Fruit fly (Drosophila melanogaster) whole organism, embryonic: ENCODE data around the gene CG1840.

ENCODE experiments used
- ATbp ChIP-seq: fragments of 200-800 bp; sonication (Bioruptor generic); optimal IDR thresholded peaks from 2 replicates; lab custom pipeline; 2017; ENCODE audit warnings: missing biosample characterization, mild to moderate bottlenecking, missing genetic modification characterization, missing genetic modification reagents
- CG1024 ChIP-seq: fragments of 200-800 bp; sonication (Bioruptor generic); IDR thresholded peaks from 2 replicates; pipeline ENCODE4 v1.3.6; 2022; ENCODE audit warnings: missing biosample characterization, missing genetic modification characterization
- CG10366 ChIP-seq: fragments of 200-800 bp; sonication (Bioruptor generic); IDR thresholded peaks from 2 replicates; pipeline ENCODE4 v1.3.6; 2022; ENCODE audit warnings: missing biosample characterization, missing genetic modification characterization
- CG11093 ChIP-seq: fragments of 200-800 bp; sonication (Bioruptor generic); IDR thresholded peaks from 3 replicates; pipeline ENCODE4 v1.3.6; 2022; ENCODE audit warnings: missing biosample characterization, missing genetic modification characterization
- CG11504 ChIP-seq: fragments of 200-800 bp; sonication (Bioruptor generic); optimal IDR thresholded peaks from 3 replicates; lab custom pipeline; 2019; ENCODE audit warnings: missing biosample characterization, mild to moderate bottlenecking, missing genetic modification characterization, moderate library complexity
- CG11696 ChIP-seq: fragments of 200-800 bp; sonication (Bioruptor generic); IDR thresholded peaks from 2 replicates; pipeline ENCODE4 v1.3.6; 2022; ENCODE audit warnings: missing biosample characterization, missing genetic modification characterization
- CG12744 ChIP-seq: fragments of 200-800 bp; sonication (Bioruptor generic); optimal IDR thresholded peaks from 2 replicates; lab custom pipeline; 2016; ENCODE audit warnings: missing biosample characterization, missing genetic modification characterization
- CG12942 ChIP-seq: fragments of 200-800 bp; sonication (Bioruptor generic); optimal IDR thresholded peaks from 3 replicates; lab custom pipeline; 2016; ENCODE audit warnings: missing biosample characterization, missing genetic modification characterization
- CG13287 ChIP-seq: fragments of 200-800 bp; sonication (Bioruptor generic); IDR thresholded peaks from 2 replicates; pipeline ENCODE4 v1.3.6; 2022; ENCODE audit warnings: missing biosample characterization, missing genetic modification characterization; ENCODE audit not compliant: partially characterized antibody
- CG14667 ChIP-seq: fragments of 200-800 bp; sonication (Bioruptor generic); IDR thresholded peaks from 2 replicates; pipeline ENCODE4 v1.3.6; 2022; ENCODE audit warnings: missing biosample characterization, missing genetic modification characterization
- CG15011 ChIP-seq: fragments of 200-800 bp; sonication (Bioruptor generic); optimal IDR thresholded peaks from 3 replicates; lab custom pipeline; 2018; ENCODE audit warnings: missing biosample characterization, mild to moderate bottlenecking, missing genetic modification characterization
- CG1529 ChIP-seq: fragments of 200-800 bp; sonication (Bioruptor generic); optimal IDR thresholded peaks from 3 replicates; lab custom pipeline; 2018; ENCODE audit warnings: missing biosample characterization, missing genetic modification characterization
- CG1602 ChIP-seq: fragments of 200-800 bp; sonication (Bioruptor generic); optimal IDR thresholded peaks from 3 replicates; lab custom pipeline; 2016; ENCODE audit warnings: missing biosample characterization, missing genetic modification characterization
- CG17912 ChIP-seq: fragments of 200-800 bp; sonication (Bioruptor generic); optimal IDR thresholded peaks from 2 replicates; lab custom pipeline; 2018; ENCODE audit warnings: missing biosample characterization, mild to moderate bottlenecking, missing genetic modification characterization
- CG18011 ChIP-seq: fragments of 200-800 bp; sonication (Bioruptor generic); optimal IDR thresholded peaks from 2 replicates; lab custom pipeline; 2017; ENCODE audit warnings: missing biosample characterization, missing genetic modification characterization, mild to moderate bottlenecking, moderate library complexity, missing genotype
- CG18476 ChIP-seq: fragments of 200-800 bp; sonication (Bioruptor generic); optimal IDR thresholded peaks from 2 replicates; lab custom pipeline; 2016; ENCODE audit warnings: missing biosample characterization, mild to moderate bottlenecking, missing genetic modification characterization
- CG2120 ChIP-seq: fragments of 200-800 bp; sonication (Bioruptor generic); optimal IDR thresholded peaks from 3 replicates; lab custom pipeline; 2016; ENCODE audit warnings: missing biosample characterization, missing genetic modification characterization
- CG30431 ChIP-seq: fragments of 200-800 bp; sonication (Bioruptor generic); optimal IDR thresholded peaks from 2 replicates; lab custom pipeline; 2017; ENCODE audit warnings: missing biosample characterization, missing genetic modification characterization
- CG33213 ChIP-seq: fragments of 200-800 bp; sonication (Bioruptor generic); optimal IDR thresholded peaks from 3 replicates; lab custom pipeline; 2016; ENCODE audit warnings: missing biosample characterization, missing genetic modification characterization
- CG4424 ChIP-seq: fragments of 200-800 bp; sonication (Bioruptor generic); optimal IDR thresholded peaks from 3 replicates; lab custom pipeline; 2016; ENCODE audit warnings: missing biosample characterization, missing genetic modification characterization
- CG4854 ChIP-seq: fragments of 200-800 bp; sonication (Bioruptor generic); optimal IDR thresholded peaks from 2 replicates; lab custom pipeline; 2016; ENCODE audit warnings: missing biosample characterization, missing genetic modification characterization, inconsistent platforms
- CG6654 ChIP-seq: fragments of 200-800 bp; sonication (Bioruptor generic); optimal IDR thresholded peaks from 2 replicates; lab custom pipeline; 2017; ENCODE audit warnings: missing biosample characterization, mild to moderate bottlenecking, missing genetic modification characterization
- CG6791 ChIP-seq: fragments of 200-800 bp; sonication (Bioruptor generic); IDR thresholded peaks from 3 replicates; pipeline ENCODE4 v1.3.6; 2022; ENCODE audit warnings: missing biosample characterization, missing genetic modification characterization; ENCODE audit not compliant: partially characterized antibody
- CG7745 ChIP-seq: fragments of 200-800 bp; sonication (Bioruptor generic); optimal IDR thresholded peaks from 2 replicates; lab custom pipeline; 2018; ENCODE audit warnings: missing biosample characterization, mild to moderate bottlenecking, missing genetic modification characterization, moderate library complexity
- CG7963 ChIP-seq: fragments of 200-800 bp; sonication (Bioruptor generic); IDR thresholded peaks from 3 replicates; pipeline ENCODE4 v1.3.6; 2022; ENCODE audit warnings: missing biosample characterization, missing genetic modification characterization; ENCODE audit not compliant: partially characterized antibody
- CG8281 ChIP-seq: fragments of 200-800 bp; sonication (Bioruptor generic); optimal IDR thresholded peaks from 2 replicates; lab custom pipeline; 2018; ENCODE audit warnings: missing biosample characterization, mild to moderate bottlenecking, missing genetic modification characterization, moderate library complexity
- CG8478 ChIP-seq: fragments of >200 bp; optimal IDR thresholded peaks from 2 replicates; lab custom pipeline; 2018
- CrebB ChIP-seq: fragments of 200-800 bp; sonication (Bioruptor generic); optimal IDR thresholded peaks from 3 replicates; lab custom pipeline; 2018; ENCODE audit warnings: missing biosample characterization, mild to moderate bottlenecking, missing genetic modification characterization
- D19B ChIP-seq: fragments of 200-800 bp; sonication (Bioruptor generic); optimal IDR thresholded peaks from 2 replicates; lab custom pipeline; 2017; ENCODE audit warnings: missing biosample characterization, mild to moderate bottlenecking, missing genetic modification characterization
- Dek ChIP-seq: fragments of 200-800 bp; sonication (Bioruptor generic); optimal IDR thresholded peaks from 3 replicates; lab custom pipeline; 2019; ENCODE audit warnings: missing biosample characterization, mild to moderate bottlenecking, missing genetic modification characterization, moderate library complexity
- Drgx ChIP-seq: fragments of 200-800 bp; sonication (Bioruptor generic); IDR thresholded peaks from 2 replicates; pipeline ENCODE4 v1.3.6; 2022; ENCODE audit warnings: missing biosample characterization, missing genetic modification characterization
- Ets65A ChIP-seq: fragments of 200-800 bp; sonication (Bioruptor generic); peaks from one replicate; lab custom pipeline; 2016; ENCODE audit warnings: missing biosample characterization, missing genetic modification characterization
- Hmr ChIP-seq: fragments of 200-800 bp; sonication (Bioruptor generic); optimal IDR thresholded peaks from 3 replicates; lab custom pipeline; 2017; ENCODE audit warnings: mild to moderate bottlenecking, missing biosample characterization, missing genetic modification reagents, missing genetic modification characterization
- MBD-R2 ChIP-seq: fragments of 200-800 bp; sonication (Bioruptor generic); IDR thresholded peaks from 2 replicates; pipeline ENCODE4 v1.3.6; 2022; ENCODE audit warnings: missing biosample characterization, missing genetic modification characterization
- Sry-β ChIP-seq: fragments of 200-800 bp; sonication (Bioruptor generic); optimal IDR thresholded peaks from 2 replicates; lab custom pipeline; 2018; ENCODE audit warnings: missing biosample characterization, mild to moderate bottlenecking, missing genetic modification characterization, moderate library complexity
- Usf ChIP-seq: fragments of 200-800 bp; sonication (Bioruptor generic); optimal IDR thresholded peaks from 2 replicates; lab custom pipeline; 2017; ENCODE audit warnings: missing genotype, missing biosample characterization, missing genetic modification characterization
- bsh ChIP-seq, 2 experiments: fragments of 200-800 bp; sonication (Bioruptor generic); optimal IDR thresholded peaks; 2 replicates each; lab custom pipeline; 2017 to 2018; ENCODE audit warnings: mild to moderate bottlenecking in 2 of 2, missing biosample characterization in 2 of 2, missing genetic modification characterization in 2 of 2, moderate library complexity in 1 of 2
- crc ChIP-seq: fragments of 200-800 bp; sonication (Bioruptor generic); optimal IDR thresholded peaks from 2 replicates; lab custom pipeline; 2016; ENCODE audit warnings: missing biosample characterization, missing genetic modification characterization
- ems ChIP-seq: fragments of 200-800 bp; sonication (Bioruptor generic); optimal IDR thresholded peaks from 3 replicates; lab custom pipeline; 2016; ENCODE audit warnings: missing biosample characterization, missing genetic modification characterization
- fd96Cb ChIP-seq: fragments of 200-800 bp; sonication (Bioruptor generic); optimal IDR thresholded peaks from 2 replicates; lab custom pipeline; 2018; ENCODE audit warnings: missing biosample characterization, mild to moderate bottlenecking, missing genetic modification characterization, moderate library complexity
- fru ChIP-seq: fragments of >200 bp; optimal IDR thresholded peaks from 2 replicates; lab custom pipeline; 2017
- jigr1 ChIP-seq: fragments of 200-800 bp; sonication (Bioruptor generic); IDR thresholded peaks from 3 replicates; pipeline ENCODE4 v1.3.6; 2022; ENCODE audit warnings: missing biosample characterization, missing genetic modification characterization
- klu ChIP-seq: fragments of 200-800 bp; sonication (Bioruptor generic); IDR thresholded peaks from 2 replicates; pipeline ENCODE4 v1.3.6; 2022; ENCODE audit warnings: missing biosample characterization, missing genetic modification characterization
- org-1 ChIP-seq: fragments of 200-800 bp; sonication (Bioruptor generic); optimal IDR thresholded peaks from 2 replicates; lab custom pipeline; 2017; ENCODE audit warnings: missing biosample characterization, missing genetic modification characterization
- rib ChIP-seq: fragments of 200-800 bp; sonication (Bioruptor generic); IDR thresholded peaks from 2 replicates; pipeline ENCODE4 v1.3.6; 2022; ENCODE audit warnings: missing biosample characterization, missing genetic modification characterization
- slbo ChIP-seq: fragments of 200-800 bp; sonication (Bioruptor generic); IDR thresholded peaks from 2 replicates; pipeline ENCODE4 v1.3.6; 2022; ENCODE audit warnings: missing biosample characterization, missing genetic modification characterization
- slou ChIP-seq: fragments of 200-800 bp; sonication (Bioruptor generic); optimal IDR thresholded peaks from 3 replicates; lab custom pipeline; 2016; ENCODE audit warnings: missing biosample characterization, missing genetic modification characterization
- so ChIP-seq: fragments of 200-800 bp; sonication (Bioruptor generic); IDR thresholded peaks from 3 replicates; pipeline ENCODE4 v1.3.6; 2022; ENCODE audit warnings: missing biosample characterization, missing genetic modification characterization
- tin ChIP-seq: fragments of 200-800 bp; sonication (Bioruptor generic); optimal IDR thresholded peaks from 3 replicates; lab custom pipeline; 2016; ENCODE audit warnings: missing biosample characterization, missing genetic modification characterization

CG1840 gene

DNA sequence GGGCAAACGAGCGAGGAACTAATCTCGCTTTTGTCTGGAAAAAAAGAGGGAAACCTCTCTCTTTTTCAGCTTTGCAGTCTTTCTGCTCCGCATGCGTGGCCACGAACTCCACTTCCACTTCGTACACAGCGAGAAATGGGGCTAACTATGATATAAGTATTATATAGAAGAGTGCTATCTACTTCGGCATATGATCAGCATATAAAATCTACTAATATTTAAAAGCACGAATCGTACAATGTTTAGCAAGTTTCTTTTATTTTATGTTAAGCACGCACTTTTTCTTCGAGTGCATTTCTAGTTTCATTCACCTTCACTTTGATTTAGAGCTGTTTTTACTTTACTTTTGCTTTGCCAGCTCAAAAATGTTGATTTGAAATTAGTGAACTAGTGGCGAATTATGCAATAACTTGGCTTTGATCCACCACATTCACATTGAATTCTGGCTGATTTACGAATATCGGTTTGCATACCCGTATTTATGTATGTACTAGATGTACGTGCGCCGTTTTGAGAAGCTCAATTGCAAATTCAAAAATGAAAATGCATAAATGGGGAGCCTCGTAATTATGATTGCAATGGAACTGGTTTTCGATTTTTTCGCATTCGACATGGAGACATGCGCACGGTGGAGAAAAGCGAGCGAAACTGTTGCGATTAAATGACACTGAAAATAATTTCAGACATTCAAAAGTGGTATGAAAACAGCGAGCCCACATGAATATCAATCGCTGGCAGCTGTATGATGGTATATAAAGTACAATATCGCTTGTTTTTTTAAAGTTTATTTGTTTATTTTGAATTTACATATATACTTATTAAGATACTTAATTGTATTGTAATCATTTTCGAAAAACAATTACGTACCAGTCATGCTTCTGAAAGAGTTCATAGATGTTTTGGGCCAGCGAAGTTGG lies 30.4 kb upstream of the CG1840 start (continued):
- TF ChIP-seq CG7963 (GFP tag; lab: Robert Waterston, UW) (no peak), rib (GFP tag; lab: Robert Waterston, UW) (peak; percentile 51; the same call in 1 of the 2 replicates), CG12744 (GFP tag; lab: Kevin White, UChicago) (no peak), CG6654 (GFP tag; lab: Kevin White, UChicago) (peak; percentile 12), CG8478 (lab: Kevin White, UChicago) (no peak), jigr1 (GFP tag; lab: Robert Waterston, UW) (peak; percentile 75; the same call in 2 of the 3 replicates), Hmr (GFP tag; lab: Kevin White, UChicago) (peak; percentile 40), slou (GFP tag; lab: Kevin White, UChicago) (peak; percentile 49), so (peak; percentile 78), org-1 (GFP tag; lab: Kevin White, UChicago) (peak; percentile 66), CG10366 (peak; percentile 78), fd96Cb (tag; lab: Kevin White, UChicago) (peak; percentile 63), Drgx (GFP tag; lab: Robert Waterston, UW) (peak; percentile 96), CG11696 (GFP tag; lab: Robert Waterston, UW) (peak; percentile 55; the same call in 1 of the 2 replicates), Dek (tag; lab: Kevin White, UChicago) (peak; percentile 43), CG33213 (GFP tag; lab: Kevin White, UChicago) (peak; percentile 21), CG11093 (GFP tag; lab: Robert Waterston, UW) (peak; percentile 77), CG15011 (GFP tag; lab: Kevin White, UChicago) (peak; percentile 14), CG1024 (0 out of 2 replicates have a peak, but pooled peaks have one; percentile 40), CG30431 (GFP tag; lab: Kevin White, UChicago) (peak; percentile 51), D19B (GFP tag; lab: Kevin White, UChicago) (no peak), CG1529 (peak; percentile 65), CrebB (tag; lab: Kevin White, UChicago) (peak; percentile 11), slbo (GFP tag; lab: Robert Waterston, UW) (peak; percentile 63), CG17912 (GFP tag; lab: Kevin White, UChicago) (peak; percentile 70), CG13287 (no peak), ems (GFP tag; lab: Kevin White, UChicago) (peak; percentile 40), crc (GFP tag; lab: Kevin White, UChicago) (peak; percentile 78), CG14667 (GFP tag; lab: Robert Waterston, UW) (peak; percentile 73), Usf (peak; percentile 69), bsh (GFP tag; optimal IDR thresholded peaks at IDR 0.05; lab: Kevin White, UChicago) (peak; percentile 66 to 85), CG12942 (GFP tag; lab: Kevin White, UChicago) (peak; percentile 46), MBD-R2 (GFP tag; lab: Robert Waterston, UW) (no peak), CG18476 (GFP tag; lab: Kevin White, UChicago) (peak; percentile 9), Ets65A (GFP tag; lab: Kevin White, UChicago) (peak; percentile 95), CG11504 (tag; lab: Kevin White, UChicago) (peak; percentile 89), ATbp (GFP tag; lab: Kevin White, UChicago) (peak; percentile 69), fru (no peak), CG1602 (GFP tag; lab: Kevin White, UChicago) (peak; percentile 32), CG4854 (peak; percentile 11), CG7745 (tag; lab: Kevin White, UChicago) (no peak), Sry-β (GFP tag; lab: Kevin White, UChicago) (no peak), CG4424 (GFP tag; lab: Kevin White, UChicago) (peak; percentile 68), CG6791 (GFP tag; lab: Robert Waterston, UW) (no peak), klu (GFP tag; lab: Robert Waterston, UW) (peak; percentile 67), tin (GFP tag; lab: Kevin White, UChicago) (peak; percentile 60), CG18011 (GFP tag; lab: Kevin White, UChicago) (no peak), CG2120 (peak; percentile 49), CG8281 (tag; lab: Kevin White, UChicago) (peak; percentile 74)
